Fruit fly (Drosophila melanogaster) Kc167 (cell line): ENCODE measurements around the gene CG31674.

Experiments
- Myc ChIP-seq: fragments of >200 bp; optimal IDR thresholded peaks from 2 replicates; lab custom pipeline; 2017; ENCODE audit warnings: missing external identifiers
- Sin3A ChIP-seq: fragments of >200 bp; optimal IDR thresholded peaks from 2 replicates; lab custom pipeline; 2018; ENCODE audit warnings: missing external identifiers
- h ChIP-seq: fragments of >200 bp; optimal IDR thresholded peaks from 3 replicates; lab custom pipeline; 2018; ENCODE audit warnings: missing external identifiers
- insv ChIP-seq: fragments of >200 bp; optimal IDR thresholded peaks from 3 replicates; lab custom pipeline; 2018; ENCODE audit warnings: missing external identifiers
- psq ChIP-seq: fragments of >200 bp; optimal IDR thresholded peaks from 2 replicates; lab custom pipeline; 2017; ENCODE audit warnings: missing external identifiers
- ttk ChIP-seq: sonication (Bioruptor generic); optimal IDR thresholded peaks from 2 replicates; lab custom pipeline; 2017; ENCODE audit warnings: missing external identifiers

The CG31674 gene

dm6 chr2L:20849000-20849399 is 17.9 kb downstream of the CG31674 start, which contains the start of gene CG14402:
TSS of gene CG14402 (plus strand) at chr2L:20849300.
- no peak for TF ChIP-seq psq (lab: Kevin White, UChicago)
- no peak for TF ChIP-seq Myc (lab: Kevin White, UChicago)
- no peak for TF ChIP-seq Sin3A (lab: Kevin White, UChicago)
- TF ChIP-seq h: no peak
- TF ChIP-seq insv: no peak
- no peak for TF ChIP-seq ttk (lab: Kevin White, UChicago)

- TF ChIP-seq ttk (lab: Kevin White, UChicago): no peak
- TF ChIP-seq Myc (lab: Kevin White, UChicago): no peak
- TF ChIP-seq psq (lab: Kevin White, UChicago): no peak
- TF ChIP-seq Sin3A (lab: Kevin White, UChicago): no peak
- no peak for TF ChIP-seq insv
- TF ChIP-seq h: no peak
Observed at dm6 chr2L:20851592-20851991, 20.5 kb downstream of the CG31674 start.

- TF ChIP-seq ttk (lab: Kevin White, UChicago): no peak
Observed at dm6 chr2L:20852092-20852628, 21.1 kb downstream of the CG31674 start, which contains the start of gene twit. TSS of gene twit (plus strand) at chr2L:20852578.

dm6 chr2L:20857791-20858190 is 26.7 kb downstream of the CG31674 start, which contains the start of gene CG14400:
TSS of gene CG14400 (minus strand) at chr2L:20857891.
- TF ChIP-seq ttk (lab: Kevin White, UChicago) (no peak), Myc (lab: Kevin White, UChicago) (no peak)

- no peak for TF ChIP-seq h
- TF ChIP-seq Sin3A (lab: Kevin White, UChicago): no peak
- no peak for TF ChIP-seq psq (lab: Kevin White, UChicago)
- TF ChIP-seq insv: no peak
- TF ChIP-seq Myc (lab: Kevin White, UChicago): no peak
- no peak for TF ChIP-seq ttk (lab: Kevin White, UChicago)
Observed at dm6 chr2L:20858371-20859340, 27.6 kb downstream of the CG31674 start, which contains the start of gene bero. TSS of gene bero (plus strand) at chr2L:20858695.

- no peak for TF ChIP-seq ttk (lab: Kevin White, UChicago)
- no peak for TF ChIP-seq psq (lab: Kevin White, UChicago)
- TF ChIP-seq h: no peak
- no peak for TF ChIP-seq Myc (lab: Kevin White, UChicago)
- no peak for TF ChIP-seq Sin3A (lab: Kevin White, UChicago)
- TF ChIP-seq insv: no peak
Observed at dm6 chr2L:20864764-20865265, 33.8 kb downstream of the CG31674 start, which contains the start of gene CG9338. TSS of gene CG9338 (plus strand) at chr2L:20865215.

dm6 chr2L:20867381-20867780 is 36.3 kb downstream of the CG31674 start, which contains the start of gene CG31675:
TSS of gene CG31675 (plus strand) at chr2L:20867755.
- TF ChIP-seq Myc (lab: Kevin White, UChicago) (no peak), psq (lab: Kevin White, UChicago) (no peak), ttk (lab: Kevin White, UChicago) (no peak), Sin3A (lab: Kevin White, UChicago) (no peak), h (no peak), insv (no peak)

dm6 chr2L:20868921-20869320 is 37.9 kb downstream of the CG31674 start:
- TF ChIP-seq ttk (lab: Kevin White, UChicago): no peak
- no peak for TF ChIP-seq Sin3A (lab: Kevin White, UChicago)
- TF ChIP-seq h: no peak
- TF ChIP-seq psq (lab: Kevin White, UChicago): no peak
- TF ChIP-seq Myc (lab: Kevin White, UChicago): no peak
- TF ChIP-seq insv: no peak

dm6 chr2L:20869804-20870295 is 38.8 kb downstream of the CG31674 start, which contains the start of gene CG14401:
TSS of gene CG14401 (plus strand) at chr2L:20869854.
- no peak for TF ChIP-seq psq (lab: Kevin White, UChicago)
- no peak for TF ChIP-seq insv
- no peak for TF ChIP-seq Sin3A (lab: Kevin White, UChicago)
- TF ChIP-seq ttk (lab: Kevin White, UChicago): no peak
- TF ChIP-seq Myc (lab: Kevin White, UChicago): no peak
- no peak for TF ChIP-seq h

- TF ChIP-seq insv (no peak), ttk (lab: Kevin White, UChicago) (no peak), Sin3A (lab: Kevin White, UChicago) (no peak), h (no peak), Myc (lab: Kevin White, UChicago) (no peak), psq (lab: Kevin White, UChicago) (no peak)
Observed at dm6 chr2L:20874514-20874913, 43.5 kb downstream of the CG31674 start.

- no peak for TF ChIP-seq Sin3A (lab: Kevin White, UChicago)
- no peak for TF ChIP-seq h
- TF ChIP-seq Myc (lab: Kevin White, UChicago): no peak
- TF ChIP-seq insv: no peak
- no peak for TF ChIP-seq psq (lab: Kevin White, UChicago)
- no peak for TF ChIP-seq ttk (lab: Kevin White, UChicago)
Observed at dm6 chr2L:20878052-20878451, 47.0 kb downstream of the CG31674 start.

dm6 chr2L:20878463-20878862 is 47.4 kb downstream of the CG31674 start:
- TF ChIP-seq h (no peak), Sin3A (lab: Kevin White, UChicago) (no peak), insv (no peak), psq (lab: Kevin White, UChicago) (no peak)
